Worm (Caenorhabditis elegans): ENCODE data around the gene str-188.

DNA sequence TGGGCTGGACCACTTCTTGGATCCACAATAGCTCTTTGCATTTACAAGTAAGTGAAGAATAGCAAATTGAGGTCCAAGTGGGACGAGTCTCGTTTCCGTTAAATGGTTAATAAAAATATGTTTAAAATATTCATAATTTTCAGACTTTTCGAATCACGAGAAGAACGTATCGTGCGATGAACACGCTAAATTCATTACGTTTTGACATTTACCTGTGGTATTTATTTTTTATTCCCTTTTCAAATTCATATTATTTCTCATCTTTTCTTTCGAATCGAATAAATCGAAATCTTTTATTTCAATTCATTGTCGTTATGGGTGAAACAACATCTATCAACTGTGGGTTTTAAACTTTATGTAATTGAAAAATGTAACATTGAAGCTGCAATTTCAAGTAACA lies 22.9 kb downstream of the str-188 start, which contains the start of gene marc-1:
- TF ChIP-seq him-1 (tag; optimal IDR thresholded peaks at IDR 0.05) (no peak), W03F9.2 (tag; optimal IDR thresholded peaks at IDR 0.05) (no peak), dao-5 (tag; optimal IDR thresholded peaks at IDR 0.05) (no peak)
